Fruit fly (Drosophila melanogaster) whole organism, adult: ENCODE results near the gene Pex5.

Source experiments
- CG5204 ChIP-seq: fragments of 200-800 bp; sonication (Bioruptor generic); optimal IDR thresholded peaks from 2 replicates; lab custom pipeline; 2016; ENCODE audit warnings: missing biosample characterization, missing genetic modification characterization
- kay ChIP-seq: fragments of 200-800 bp; sonication (Bioruptor generic); peaks from one replicate; lab custom pipeline; 2016; ENCODE audit warnings: missing biosample characterization, missing genetic modification characterization, borderline replicate concordance
- toe ChIP-seq: fragments of 200-800 bp; sonication (Bioruptor generic); optimal IDR thresholded peaks from 2 replicates; lab custom pipeline; 2016; ENCODE audit warnings: missing biosample characterization, missing genetic modification characterization

DNA sequence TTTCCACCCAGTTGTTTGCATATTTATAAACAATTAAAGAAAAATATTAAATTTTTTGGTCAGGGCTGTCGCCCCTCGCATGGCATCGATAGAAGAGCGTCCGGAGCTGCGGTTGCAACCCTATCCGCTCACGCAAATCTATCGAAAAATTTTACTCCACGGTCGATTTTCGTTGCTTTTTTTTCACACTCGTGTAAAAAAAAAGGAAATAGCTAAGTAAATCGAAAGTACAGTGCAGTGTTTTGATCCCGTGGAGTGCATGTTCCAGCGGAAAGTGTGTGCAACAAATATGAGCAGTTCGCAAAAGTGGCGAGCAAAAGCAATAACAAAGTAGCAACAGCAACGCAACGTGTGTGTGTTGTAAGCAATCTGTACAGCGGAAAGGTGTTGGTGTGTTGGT lies 39.9 kb upstream of the Pex5 start, which contains the start of the genes Edem1 and Rbcn-3B:
- TF ChIP-seq CG5204 (GFP tag; lab: Kevin White, UChicago) (no peak), kay (GFP tag; lab: Kevin White, UChicago) (no peak), toe (GFP tag; lab: Kevin White, UChicago) (no peak)
